Fruit fly (Drosophila melanogaster) whole organism, embryonic: Measurements from ENCODE around the gene CG31687.

Source experiments
- ATbp ChIP-seq: fragments of 200-800 bp; sonication (Bioruptor generic); optimal IDR thresholded peaks from 2 replicates; lab custom pipeline; 2017; ENCODE audit warnings: missing biosample characterization, mild to moderate bottlenecking, missing genetic modification characterization, missing genetic modification reagents
- CG10267 ChIP-seq: fragments of 200-800 bp; sonication (Bioruptor generic); optimal IDR thresholded peaks from 2 replicates; lab custom pipeline; 2018; ENCODE audit warnings: missing biosample characterization, mild to moderate bottlenecking, missing genetic modification characterization, moderate library complexity
- CG10654 ChIP-seq: fragments of 200-800 bp; sonication (Bioruptor generic); optimal IDR thresholded peaks from 2 replicates; lab custom pipeline; 2016; ENCODE audit warnings: missing biosample characterization, missing genetic modification characterization
- CG10959 ChIP-seq: fragments of 200-800 bp; sonication (Bioruptor generic); IDR thresholded peaks from 2 replicates; pipeline ENCODE4 v1.3.6; 2022; ENCODE audit warnings: missing biosample characterization, missing genetic modification characterization
- CG12769 ChIP-seq: fragments of 200-800 bp; sonication (Bioruptor generic); optimal IDR thresholded peaks from 2 replicates; lab custom pipeline; 2019; ENCODE audit warnings: missing biosample characterization, mild to moderate bottlenecking, missing genetic modification characterization, moderate library complexity
- CG17328 ChIP-seq: fragments of 200-800 bp; sonication (Bioruptor generic); IDR thresholded peaks from 2 replicates; pipeline ENCODE4 v1.3.6; 2022; ENCODE audit warnings: missing biosample characterization, missing genetic modification characterization
- CG18262 ChIP-seq: fragments of 200-800 bp; optimal IDR thresholded peaks from 3 replicates; lab custom pipeline; 2019; ENCODE audit warnings: missing biosample characterization, mild to moderate bottlenecking, missing genetic modification characterization, moderate library complexity
- CG18476 ChIP-seq: fragments of 200-800 bp; sonication (Bioruptor generic); optimal IDR thresholded peaks from 2 replicates; lab custom pipeline; 2016; ENCODE audit warnings: missing biosample characterization, mild to moderate bottlenecking, missing genetic modification characterization
- CG18619 ChIP-seq: fragments of 200-800 bp; sonication (Bioruptor generic); optimal IDR thresholded peaks from 3 replicates; lab custom pipeline; 2017; ENCODE audit warnings: missing biosample characterization, mild to moderate bottlenecking, missing genetic modification characterization
- CG33213 ChIP-seq: fragments of 200-800 bp; sonication (Bioruptor generic); optimal IDR thresholded peaks from 3 replicates; lab custom pipeline; 2016; ENCODE audit warnings: missing biosample characterization, missing genetic modification characterization
- CG3726 ChIP-seq: fragments of 200-800 bp; sonication (Bioruptor generic); IDR thresholded peaks from 3 replicates; pipeline ENCODE4, ENCODE4 v1.3.6; 2022; ENCODE audit warnings: missing biosample characterization, missing genetic modification characterization
- CG3995 ChIP-seq: fragments of 200-800 bp; sonication (Bioruptor generic); optimal IDR thresholded peaks from 3 replicates; lab custom pipeline; 2016; ENCODE audit warnings: missing biosample characterization, missing genetic modification characterization
- CG4404 ChIP-seq: fragments of 200-800 bp; sonication (Bioruptor generic); IDR thresholded peaks from 2 replicates; pipeline ENCODE4 v1.3.6; 2022; ENCODE audit warnings: missing biosample characterization, missing genetic modification characterization
- CG6175 ChIP-seq: fragments of 200-800 bp; sonication (Bioruptor generic); IDR thresholded peaks from 3 replicates; pipeline ENCODE4 v1.3.6; 2022; ENCODE audit warnings: missing biosample characterization, missing genetic modification characterization
- CG6689 ChIP-seq: fragments of 200-800 bp; sonication (Bioruptor generic); IDR thresholded peaks from 2 replicates; pipeline ENCODE4 v1.3.6; 2022; ENCODE audit warnings: missing biosample characterization, missing genetic modification characterization
- CG7357 ChIP-seq: fragments of 200-800 bp; sonication (Bioruptor generic); IDR thresholded peaks from 3 replicates; pipeline ENCODE4 v1.3.6; 2022; ENCODE audit warnings: missing biosample characterization, missing genetic modification characterization
- CG7372 ChIP-seq: fragments of 200-800 bp; sonication (Bioruptor generic); IDR thresholded peaks from 2 replicates; pipeline ENCODE4 v1.3.6; 2022; ENCODE audit warnings: missing biosample characterization, missing genetic modification characterization
- CG9876 ChIP-seq: fragments of 200-800 bp; sonication (Bioruptor generic); optimal IDR thresholded peaks from 2 replicates; lab custom pipeline; 2016; ENCODE audit warnings: missing biosample characterization, missing genetic modification characterization
- CHES-1-like ChIP-seq: fragments of 200-800 bp; sonication (Bioruptor generic); optimal IDR thresholded peaks from 2 replicates; lab custom pipeline; 2016; ENCODE audit warnings: missing biosample characterization, missing genetic modification characterization
- Dek ChIP-seq: fragments of 200-800 bp; sonication (Bioruptor generic); optimal IDR thresholded peaks from 3 replicates; lab custom pipeline; 2019; ENCODE audit warnings: missing biosample characterization, mild to moderate bottlenecking, missing genetic modification characterization, moderate library complexity
- Dip3 ChIP-seq: fragments of 200-800 bp; sonication (Bioruptor generic); optimal IDR thresholded peaks from 3 replicates; lab custom pipeline; 2016; ENCODE audit warnings: missing biosample characterization, missing genetic modification characterization
- Elba2 ChIP-seq: fragments of 200-800 bp; sonication (Bioruptor generic); optimal IDR thresholded peaks from 3 replicates; lab custom pipeline; 2016; ENCODE audit warnings: missing biosample characterization, missing genetic modification characterization
- Fer3 ChIP-seq: fragments of 200-800 bp; sonication (Bioruptor generic); optimal IDR thresholded peaks from 2 replicates; lab custom pipeline; 2018; ENCODE audit warnings: missing biosample characterization, mild to moderate bottlenecking, missing genetic modification characterization, moderate library complexity
- GATAe ChIP-seq: fragments of 200-800 bp; sonication (Bioruptor generic); conservative IDR thresholded peaks from 2 replicates; pipeline ENCODE4 v1.3.6; 2022; ENCODE audit warnings: missing biosample characterization, missing genetic modification characterization
- H15 ChIP-seq: fragments of 200-800 bp; sonication (Bioruptor generic); IDR thresholded peaks from 3 replicates; pipeline ENCODE4 v1.3.6; 2022; ENCODE audit warnings: missing biosample characterization, missing genetic modification characterization
- Hmr ChIP-seq: fragments of 200-800 bp; sonication (Bioruptor generic); optimal IDR thresholded peaks from 3 replicates; lab custom pipeline; 2017; ENCODE audit warnings: mild to moderate bottlenecking, missing biosample characterization, missing genetic modification reagents, missing genetic modification characterization
- Hmx ChIP-seq: fragments of 200-800 bp; sonication (Bioruptor generic); optimal IDR thresholded peaks from 2 replicates; lab custom pipeline; 2016; ENCODE audit warnings: missing biosample characterization, missing genetic modification characterization
- Mes4 ChIP-seq: fragments of 200-800 bp; sonication (Bioruptor generic); optimal IDR thresholded peaks from 2 replicates; lab custom pipeline; 2016; ENCODE audit warnings: missing biosample characterization, missing genetic modification characterization
- NC2β ChIP-seq: fragments of 200-800 bp; sonication (Bioruptor generic); optimal IDR thresholded peaks from 2 replicates; lab custom pipeline; 2016; ENCODE audit warnings: missing biosample characterization, missing genetic modification characterization
- Nf-YC ChIP-seq: fragments of 200-800 bp; optimal IDR thresholded peaks from 3 replicates; lab custom pipeline; 2019; ENCODE audit warnings: missing biosample characterization, mild to moderate bottlenecking, missing genetic modification characterization, moderate library complexity
- Pdp1 ChIP-seq, 2 experiments: fragments of 200-800 bp; sonication (Bioruptor generic); optimal IDR thresholded peaks; 3 replicates each; lab custom pipeline; 2016; ENCODE audit warnings: missing biosample characterization in 2 of 2, missing genetic modification characterization in 2 of 2, mild to moderate bottlenecking in 1 of 2, moderate library complexity in 1 of 2
- Scr ChIP-seq: fragments of 200-800 bp; sonication (Bioruptor generic); IDR thresholded peaks from 2 replicates; pipeline ENCODE4 v1.3.6; 2022; ENCODE audit warnings: missing biosample characterization, missing genetic modification characterization; ENCODE audit not compliant: partially characterized antibody
- Sox102F ChIP-seq: fragments of 200-800 bp; sonication (Bioruptor generic); optimal IDR thresholded peaks from 2 replicates; lab custom pipeline; 2018; ENCODE audit warnings: missing biosample characterization, mild to moderate bottlenecking, missing genetic modification characterization, moderate library complexity
- Xrp1 ChIP-seq: fragments of 200-800 bp; sonication (Bioruptor generic); IDR thresholded peaks from 2 replicates; pipeline ENCODE4 v1.3.6; 2022; ENCODE audit warnings: missing biosample characterization, missing genetic modification characterization
- ato ChIP-seq: fragments of 200-800 bp; sonication (Bioruptor generic); IDR thresholded peaks from 2 replicates; pipeline ENCODE4 v1.3.6; 2022; ENCODE audit warnings: missing biosample characterization, missing genetic modification characterization; ENCODE audit not compliant: partially characterized antibody
- chm ChIP-seq: fragments of 200-800 bp; sonication (Bioruptor generic); IDR thresholded peaks from 2 replicates; pipeline ENCODE4 v1.3.6; 2022; ENCODE audit warnings: missing biosample characterization, missing genetic modification characterization
- dati ChIP-seq: fragments of 200-800 bp; sonication (Bioruptor generic); IDR thresholded peaks from 2 replicates; pipeline ENCODE4 v1.3.6; 2022; ENCODE audit warnings: missing biosample characterization, missing genetic modification characterization
- ewg ChIP-seq: fragments of 200-800 bp; sonication (Bioruptor generic); optimal IDR thresholded peaks from 3 replicates; lab custom pipeline; 2017; ENCODE audit warnings: mild to moderate bottlenecking, missing biosample characterization, missing genetic modification reagents, missing genetic modification characterization
- fd64A ChIP-seq: fragments of 200-800 bp; sonication (Bioruptor generic); optimal IDR thresholded peaks from 3 replicates; lab custom pipeline; 2018; ENCODE audit warnings: missing biosample characterization, mild to moderate bottlenecking, missing genetic modification characterization
- fu2 ChIP-seq: fragments of 200-800 bp; sonication (Bioruptor generic); optimal IDR thresholded peaks from 2 replicates; lab custom pipeline; 2016; ENCODE audit warnings: missing biosample characterization, missing genetic modification characterization
- gfzf ChIP-seq: fragments of 200-800 bp; sonication (Bioruptor generic); optimal IDR thresholded peaks from 2 replicates; lab custom pipeline; 2016; ENCODE audit warnings: missing biosample characterization, mild to moderate bottlenecking, missing genetic modification characterization, moderate library complexity
- jumu ChIP-seq: fragments of 200-800 bp; sonication (Bioruptor generic); optimal IDR thresholded peaks from 3 replicates; lab custom pipeline; 2016; ENCODE audit warnings: missing biosample characterization, missing genetic modification characterization
- lmd ChIP-seq: fragments of 200-800 bp; sonication (Bioruptor generic); IDR thresholded peaks from 2 replicates; pipeline ENCODE4 v1.3.6; 2022; ENCODE audit warnings: missing biosample characterization, missing genetic modification characterization
- mld ChIP-seq: fragments of 200-800 bp; sonication (Bioruptor generic); IDR thresholded peaks from 3 replicates; pipeline ENCODE4 v1.3.6; 2022; ENCODE audit warnings: missing biosample characterization, missing genetic modification characterization; ENCODE audit not compliant: partially characterized antibody
- nerfin-2 ChIP-seq: fragments of 200-800 bp; sonication (Bioruptor generic); IDR thresholded peaks from 2 replicates; pipeline ENCODE4 v1.3.6; 2022; ENCODE audit warnings: missing biosample characterization, missing genetic modification characterization; ENCODE audit not compliant: partially characterized antibody
- nmo ChIP-seq: fragments of 200-800 bp; sonication (Bioruptor generic); optimal IDR thresholded peaks from 2 replicates; lab custom pipeline; 2018; ENCODE audit warnings: missing biosample characterization, mild to moderate bottlenecking, missing genetic modification characterization, moderate library complexity
- pb ChIP-seq: fragments of 200-800 bp; sonication (Bioruptor generic); optimal IDR thresholded peaks from 3 replicates; lab custom pipeline; 2016; ENCODE audit warnings: missing biosample characterization, missing genetic modification characterization
- sr ChIP-seq: fragments of 200-800 bp; sonication (Bioruptor generic); IDR thresholded peaks from 3 replicates; pipeline ENCODE4 v1.3.6; 2022; ENCODE audit warnings: missing biosample characterization, missing genetic modification characterization
- sug ChIP-seq: fragments of 200-800 bp; optimal IDR thresholded peaks from 2 replicates; lab custom pipeline; 2019; ENCODE audit warnings: missing biosample characterization, mild to moderate bottlenecking, missing genetic modification characterization, moderate library complexity
- wdn ChIP-seq: fragments of 200-800 bp; sonication (Bioruptor generic); IDR thresholded peaks from 2 replicates; pipeline ENCODE4 v1.3.6; 2022; ENCODE audit warnings: missing biosample characterization, missing genetic modification characterization
- zen ChIP-seq: fragments of 200-800 bp; sonication (Bioruptor generic); optimal IDR thresholded peaks from 3 replicates; lab custom pipeline; 2018; ENCODE audit warnings: missing biosample characterization, mild to moderate bottlenecking, missing genetic modification characterization, moderate library complexity

The CG31687 gene

dm6 chr2L:20463316-20463856, 13.4 kb downstream of the CG31687 start, which contains the start of gene CG2493 (continued):
- TF ChIP-seq CG6689 (GFP tag; lab: Robert Waterston, UW) (0 out of 2 replicates have a peak, but pooled peaks have one; percentile 26), ewg (no peak), CG17328 (GFP tag; lab: Robert Waterston, UW) (no peak), sr (no peak), CG18619 (GFP tag; lab: Kevin White, UChicago) (no peak), mld (no peak), ATbp (GFP tag; lab: Kevin White, UChicago) (no peak), CG4404 (GFP tag; lab: Robert Waterston, UW) (no peak), nerfin-2 (GFP tag; lab: Robert Waterston, UW) (no peak), CG6175 (GFP tag; lab: Robert Waterston, UW) (no peak), ato (no peak), Xrp1 (GFP tag; lab: Robert Waterston, UW) (peak; percentile 74), CG12769 (no peak), CG18476 (no peak), Fer3 (tag; lab: Kevin White, UChicago) (peak; percentile 14), Dek (tag; lab: Kevin White, UChicago) (no peak), Hmx (no peak), Sox102F (no peak), Dip3 (GFP tag; lab: Kevin White, UChicago) (no peak), CG3726 (no peak), H15 (GFP tag; lab: Robert Waterston, UW) (no peak), Hmr (no peak), GATAe (GFP tag; lab: Robert Waterston, UW) (no peak), wdn (GFP tag; lab: Robert Waterston, UW) (no peak), Nf-YC (tag; lab: Kevin White, UChicago) (no peak), Mes4 (GFP tag; lab: Kevin White, UChicago) (no peak), Scr (GFP tag; lab: Robert Waterston, UW) (no peak), CG3995 (peak; percentile 43), pb (GFP tag; lab: Kevin White, UChicago) (no peak), Elba2 (GFP tag; lab: Kevin White, UChicago) (no peak), Pdp1 (GFP tag; optimal IDR thresholded peaks at IDR 0.05; lab: Kevin White, UChicago) (peak in 1 of 2 experiments; percentile 9), CG10959 (GFP tag; lab: Robert Waterston, UW) (no peak), CG10267 (tag; lab: Kevin White, UChicago) (peak; percentile 82), CG10654 (GFP tag; lab: Kevin White, UChicago) (peak; percentile 16), nmo (peak; percentile 5), CG33213 (GFP tag; lab: Kevin White, UChicago) (peak; percentile 5), CG9876 (GFP tag; lab: Kevin White, UChicago) (no peak), gfzf (GFP tag; lab: Kevin White, UChicago) (peak; percentile 58), lmd (GFP tag; lab: Robert Waterston, UW) (peak; percentile 20; the same call in 1 of the 2 replicates), NC2β (GFP tag; lab: Kevin White, UChicago) (no peak), zen (tag; lab: Kevin White, UChicago) (peak; percentile 26), CG7357 (no peak), CG18262 (tag; lab: Kevin White, UChicago) (peak; percentile 64), jumu (GFP tag; lab: Kevin White, UChicago) (no peak), fu2 (GFP tag; lab: Kevin White, UChicago) (no peak), CG7372 (GFP tag; lab: Robert Waterston, UW) (no peak), dati (GFP tag; lab: Robert Waterston, UW) (no peak), fd64A (GFP tag; lab: Kevin White, UChicago) (no peak), sug (tag; lab: Kevin White, UChicago) (no peak), chm (no peak), CHES-1-like (no peak)
